Fruit fly (Drosophila melanogaster): ENCODE measurements around the gene CG13022.

The CG13022 gene

DNA sequence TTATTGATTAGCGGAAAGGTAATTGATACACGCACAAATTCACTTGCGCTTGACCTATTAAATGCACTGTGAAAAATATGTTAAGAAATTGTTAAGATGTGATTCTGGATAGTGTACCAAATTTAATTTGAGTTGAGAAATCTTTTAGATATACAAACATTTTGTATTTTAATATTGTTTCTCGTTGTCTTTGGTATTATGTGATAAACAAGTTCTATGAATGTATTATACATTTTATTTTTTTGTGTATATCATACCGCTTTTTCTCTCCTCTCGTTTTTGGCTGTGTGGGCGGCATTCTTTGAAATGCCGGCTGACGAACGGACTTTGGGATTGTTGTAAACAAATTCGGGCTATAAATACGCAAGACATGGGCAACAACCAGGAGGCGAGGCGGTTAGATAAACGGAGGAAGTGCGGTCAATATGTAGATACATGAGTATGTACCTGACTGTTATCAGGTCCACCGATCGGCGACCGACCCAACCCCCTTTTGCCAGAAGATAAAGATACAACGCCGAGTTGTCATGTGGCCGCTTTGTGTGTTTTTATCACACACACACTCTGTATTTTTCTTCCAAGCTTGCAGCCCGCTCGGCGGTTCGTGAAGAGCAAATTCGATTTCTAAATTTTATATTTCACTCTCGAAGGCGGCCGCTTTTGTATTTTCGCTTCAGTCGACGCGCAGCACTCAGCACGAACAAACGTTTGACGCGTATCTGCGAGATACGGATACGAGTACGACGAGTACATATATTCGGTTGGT lies 18.2 kb upstream of the CG13022 start (continued):
- TF ChIP-seq fd85E (GFP tag; optimal IDR thresholded peaks at IDR 0.05) (no peak), esn (GFP tag; optimal IDR thresholded peaks at IDR 0.05) (peak; percentile 41), svp (GFP tag) (peak; percentile 67), Ets21C (GFP tag; optimal IDR thresholded peaks at IDR 0.05) (no peak)

DNA sequence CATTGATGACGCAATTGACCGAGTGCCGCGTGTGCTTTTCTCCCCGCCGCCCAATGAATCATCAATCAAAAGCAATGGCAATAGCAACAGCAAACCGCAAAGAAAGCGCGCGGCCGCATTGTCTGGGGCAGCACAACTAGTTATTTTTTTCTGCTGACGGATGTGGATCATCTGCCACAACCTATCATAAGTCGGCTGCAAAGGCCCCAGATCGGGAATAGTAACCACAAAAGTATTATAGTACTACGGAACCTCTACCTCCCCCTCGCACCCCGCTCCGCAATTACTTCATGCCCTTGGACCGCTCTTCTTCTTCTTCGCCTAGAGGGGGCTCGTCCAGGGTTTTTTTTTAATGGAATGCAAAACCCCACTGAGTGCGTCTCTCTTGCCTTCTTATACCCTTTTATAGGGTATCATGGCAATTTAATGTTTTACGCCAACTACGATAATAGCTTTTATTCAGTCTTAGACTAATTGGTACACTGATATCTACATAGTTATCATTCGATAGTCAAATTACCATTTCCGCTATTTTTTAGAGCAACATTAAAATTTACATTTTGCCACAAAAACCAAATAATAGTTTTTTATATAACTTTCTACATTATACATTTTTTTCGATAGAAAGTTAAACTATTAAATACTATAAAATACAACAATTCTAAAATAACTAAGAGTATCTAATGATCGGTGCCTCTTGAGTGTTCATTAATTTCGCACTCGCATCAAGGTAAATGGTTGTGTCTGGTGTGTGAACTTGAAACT lies 17.4 kb upstream of the CG13022 start:
- TF ChIP-seq fkh (GFP tag; optimal IDR thresholded peaks at IDR 0.05) (no peak), Ets96B (tag; optimal IDR thresholded peaks at IDR 0.05) (peak; percentile 0), CG6808 (GFP tag; optimal IDR thresholded peaks at IDR 0.05) (peak; percentile 3), Eip78C (GFP tag) (peak; percentile 57), CG3919 (GFP tag; optimal IDR thresholded peaks at IDR 0.05) (peak; percentile 18), CG11762 (GFP tag; optimal IDR thresholded peaks at IDR 0.05; ENCODE audit: insufficient read depth) (no peak), CG10669 (GFP tag; optimal IDR thresholded peaks at IDR 0.05) (peak; percentile 40), OdsH (GFP tag; optimal IDR thresholded peaks at IDR 0.05) (peak; percentile 10), CG3032 (tag; optimal IDR thresholded peaks at IDR 0.05) (peak; percentile 47), CG10631 (GFP tag; optimal IDR thresholded peaks at IDR 0.05) (no peak), achi (GFP tag; optimal IDR thresholded peaks at IDR 0.05) (peak; percentile 1), CG8632 (GFP tag; optimal IDR thresholded peaks at IDR 0.05) (peak; percentile 29), CG11294 (GFP tag; IDR thresholded peaks at IDR 0.05) (0 out of 2 replicates have a peak, but pooled peaks have one; percentile 18), CG4318 (GFP tag; optimal IDR thresholded peaks at IDR 0.05) (no peak), Eip93F (GFP tag; optimal IDR thresholded peaks at IDR 0.05) (no peak), Smox (GFP tag; optimal IDR thresholded peaks at IDR 0.05) (peak; percentile 8), dac (GFP tag; optimal IDR thresholded peaks at IDR 0.05) (no peak), salr (GFP tag; optimal IDR thresholded peaks at IDR 0.05) (peak in 1 of 2 experiments; percentile 56), CG6276 (GFP tag; optimal IDR thresholded peaks at IDR 0.05) (no peak), CG8119 (GFP tag; IDR thresholded peaks at IDR 0.05) (no peak; the same call in 2 of the 3 replicates), spab (GFP tag; optimal IDR thresholded peaks at IDR 0.05) (no peak), Lpt (GFP tag; optimal IDR thresholded peaks at IDR 0.05) (peak; percentile 16), Sox14 (GFP tag; optimal IDR thresholded peaks at IDR 0.05) (no peak), ss (GFP tag; optimal IDR thresholded peaks at IDR 0.05) (peak in 1 of 2 experiments; percentile 53), Hr4 (GFP tag; optimal IDR thresholded peaks at IDR 0.05) (no peak), eg (GFP tag; IDR thresholded peaks at IDR 0.05) (peak; percentile 64; the same call in 2 of the 3 replicates), Met (GFP tag; optimal IDR thresholded peaks at IDR 0.05) (no peak), fd59A (GFP tag; optimal IDR thresholded peaks at IDR 0.05) (peak; percentile 23), Ets21C (GFP tag; optimal IDR thresholded peaks at IDR 0.05) (no peak)

DNA sequence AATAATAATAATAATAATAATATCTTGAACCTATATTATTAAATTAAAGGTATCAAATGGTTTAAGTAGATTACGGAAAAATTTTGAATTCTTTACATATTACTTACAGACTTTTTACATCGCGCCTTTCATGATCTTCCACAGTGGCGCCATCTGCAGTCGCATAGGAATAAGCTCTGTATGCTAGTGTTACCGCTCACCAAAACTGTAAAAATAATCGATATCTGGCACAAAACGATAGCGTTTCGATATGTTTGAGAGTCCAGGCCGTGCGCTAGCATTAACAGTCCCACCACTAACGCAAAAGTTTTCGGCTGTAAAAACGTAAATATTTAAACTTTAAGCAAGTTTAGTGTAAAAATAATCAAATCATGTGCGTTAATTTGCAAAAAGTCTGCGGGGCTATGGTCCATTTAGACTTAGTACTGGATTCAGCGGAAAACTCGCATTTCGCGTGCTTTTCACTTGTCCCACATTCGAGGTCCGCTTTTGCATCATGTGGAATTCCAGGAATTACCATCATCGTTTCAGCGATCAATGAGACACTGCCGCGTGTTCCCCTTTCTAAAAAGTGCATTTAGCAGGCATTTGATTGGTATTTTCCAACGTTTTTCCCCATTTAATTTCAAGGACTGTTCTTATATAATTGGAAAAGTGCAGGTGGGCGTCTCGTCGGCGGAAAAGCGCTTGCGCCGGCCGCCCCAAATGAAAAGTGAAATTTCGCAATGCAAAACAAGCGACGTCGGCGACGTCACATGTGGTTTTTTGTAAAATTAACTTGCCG lies 16.7 kb upstream of the CG13022 start:
- TF ChIP-seq CG3919 (GFP tag; optimal IDR thresholded peaks at IDR 0.05): peak; percentile 12
- no peak for TF ChIP-seq CG8632 (GFP tag; optimal IDR thresholded peaks at IDR 0.05)
- peak; percentile 24 for TF ChIP-seq Blimp-1 (GFP tag; optimal IDR thresholded peaks at IDR 0.05)
- peak; percentile 28 for TF ChIP-seq Hr39 (GFP tag; optimal IDR thresholded peaks at IDR 0.05)
- peak; percentile 28 for TF ChIP-seq esn (GFP tag; optimal IDR thresholded peaks at IDR 0.05)
- TF ChIP-seq CG8119 (GFP tag; IDR thresholded peaks at IDR 0.05): 0 out of 3 replicates have a peak, but pooled peaks have one; percentile 18
- TF ChIP-seq vri (GFP tag; optimal IDR thresholded peaks at IDR 0.05): peak; percentile 60
- peak; percentile 41 for TF ChIP-seq cyc (GFP tag; optimal IDR thresholded peaks at IDR 0.05)
- peak; percentile 72 for TF ChIP-seq Eip78C (GFP tag)
- TF ChIP-seq CG34406 (GFP tag; optimal IDR thresholded peaks at IDR 0.05): no peak
- TF ChIP-seq CG3032 (tag; optimal IDR thresholded peaks at IDR 0.05): peak; percentile 10
- peak; percentile 1 for TF ChIP-seq fkh (GFP tag; optimal IDR thresholded peaks at IDR 0.05)
- TF ChIP-seq Lpt (GFP tag; optimal IDR thresholded peaks at IDR 0.05): no peak
- TF ChIP-seq CG31627 (GFP tag; optimal IDR thresholded peaks at IDR 0.05): peak; percentile 28
- peak; percentile 16 for TF ChIP-seq Sox14 (GFP tag; optimal IDR thresholded peaks at IDR 0.05)

Measured in whole organism, prepupa.